Worm (Caenorhabditis elegans) whole organism, L1 larva: ENCODE measurements around the gene Y6E2A.1.

Experiments
- C04F5.9 ChIP-seq: sonication (generic microtip); optimal IDR thresholded peaks from 2 replicates; lab custom pipeline; 2016; ENCODE audit warnings: missing genetic modification characterization, missing compliant biosample characterization
- C34B4.2 ChIP-seq: sonication (generic microtip); optimal IDR thresholded peaks from 2 replicates; lab custom pipeline; 2017; ENCODE audit warnings: mild to moderate bottlenecking, missing genetic modification characterization, missing compliant biosample characterization
- alr-1 ChIP-seq: fragments of 200-800 bp; sonication (Bioruptor generic); optimal IDR thresholded peaks from 2 replicates; lab custom pipeline; 2018; ENCODE audit warnings: borderline replicate concordance, mild to moderate bottlenecking, missing genetic modification characterization, missing compliant biosample characterization
- ceh-63 ChIP-seq: fragments of 200-800 bp; sonication (Bioruptor generic); optimal IDR thresholded peaks from 2 replicates; lab custom pipeline; 2018; ENCODE audit warnings: mild to moderate bottlenecking, missing genetic modification characterization, missing compliant biosample characterization
- ceh-82 ChIP-seq, 3 experiments: fragments of 150-350 bp in 1 of 3; sonication (generic microtip) in 2 of 3; optimal IDR thresholded peaks; 2 replicates each; lab custom pipeline; 2014 to 2017; ENCODE audit warnings: missing biosample characterization in 3 of 3, missing genetic modification characterization in 3 of 3
- efl-3 ChIP-seq: fragments of 200-800 bp; sonication (Bioruptor generic); optimal IDR thresholded peaks from 2 replicates; lab custom pipeline; 2018; ENCODE audit warnings: mild to moderate bottlenecking, missing genetic modification characterization, missing compliant biosample characterization
- egl-27 ChIP-seq, 2 experiments: fragments of 150-350 bp in 1 of 2; sonication (generic microtip); optimal IDR thresholded peaks; 3 replicates each; lab custom pipeline; 2017 to 2018; ENCODE audit warnings: missing biosample characterization in 2 of 2, missing genetic modification characterization in 2 of 2, missing genetic modification reagents in 2 of 2
- elt-2 ChIP-seq: sonication (generic microtip); optimal IDR thresholded peaks from 2 replicates; lab custom pipeline; 2016; ENCODE audit warnings: missing genetic modification characterization, mild to moderate bottlenecking, inconsistent platforms, missing compliant biosample characterization, missing genetic modification reagents
- fkh-4 ChIP-seq: sonication (generic microtip); optimal IDR thresholded peaks from 2 replicates; lab custom pipeline; 2016; ENCODE audit warnings: missing compliant biosample characterization, missing genetic modification characterization, borderline replicate concordance
- grh-1 ChIP-seq: fragments of 200-800 bp; sonication (Bioruptor generic); IDR thresholded peaks from 2 replicates; pipeline ENCODE4 v1.3.6; 2022; ENCODE audit warnings: missing genetic modification reagents, missing genetic modification characterization, missing compliant biosample characterization
- hlh-17 ChIP-seq: fragments of 200-800 bp; sonication (Bioruptor generic); optimal IDR thresholded peaks from 2 replicates; lab custom pipeline; 2018; ENCODE audit warnings: missing genetic modification characterization, mild to moderate bottlenecking, missing compliant biosample characterization, moderate library complexity, borderline replicate concordance
- hlh-4 ChIP-seq: sonication (generic microtip); optimal IDR thresholded peaks from 2 replicates; lab custom pipeline; 2016; ENCODE audit warnings: mild to moderate bottlenecking, missing genetic modification characterization, missing compliant biosample characterization
- hpl-2 ChIP-seq: fragments of 150-350 bp; optimal IDR thresholded peaks from 2 replicates; lab custom pipeline; 2014; ENCODE audit warnings: missing biosample characterization, missing genetic modification reagents, missing genetic modification characterization
- isw-1 ChIP-seq: fragments of 200-800 bp; sonication (Bioruptor generic); IDR thresholded peaks from 2 replicates; pipeline ENCODE4 v1.3.6; 2022; ENCODE audit warnings: missing genetic modification characterization, missing compliant biosample characterization
- jun-1 ChIP-seq: fragments of 150-350 bp; optimal IDR thresholded peaks from 2 replicates; lab custom pipeline; 2014; ENCODE audit warnings: missing biosample characterization, missing genetic modification reagents, missing genetic modification characterization
- lin-14 ChIP-seq: fragments of 200-800 bp; sonication (Bioruptor generic); optimal IDR thresholded peaks from 2 replicates; lab custom pipeline; 2018; ENCODE audit warnings: mild to moderate bottlenecking, missing genetic modification characterization, moderate library complexity, missing compliant biosample characterization
- lin-39 ChIP-seq: fragments of 150-350 bp; optimal IDR thresholded peaks from 2 replicates; lab custom pipeline; 2014; ENCODE audit warnings: missing biosample characterization, missing genetic modification reagents, missing genetic modification characterization
- lir-3 ChIP-seq: sonication (generic microtip); optimal IDR thresholded peaks from 2 replicates; lab custom pipeline; 2016; ENCODE audit warnings: mild to moderate bottlenecking, missing genetic modification characterization, moderate library complexity, missing compliant biosample characterization; ENCODE audit not compliant: poor library complexity
- lsy-2 ChIP-seq, 2 experiments: fragments of 150-350 bp; optimal IDR thresholded peaks; 2 replicates each; lab custom pipeline; 2014; ENCODE audit warnings: missing biosample characterization in 2 of 2, missing genetic modification characterization in 2 of 2
- mab-9 ChIP-seq: fragments of 200-800 bp; sonication (Bioruptor generic); IDR thresholded peaks from 2 replicates; pipeline ENCODE4 v1.3.6; 2022; ENCODE audit warnings: missing genetic modification reagents, missing genetic modification characterization, missing compliant biosample characterization
- mep-1 ChIP-seq: fragments of 150-350 bp; optimal IDR thresholded peaks from 2 replicates; lab custom pipeline; 2014; ENCODE audit warnings: missing biosample characterization, missing genetic modification characterization
- nhr-20 ChIP-seq: sonication (generic microtip); optimal IDR thresholded peaks from 2 replicates; lab custom pipeline; 2016; ENCODE audit warnings: mild to moderate bottlenecking, missing genetic modification characterization, missing compliant biosample characterization
- nhr-237 ChIP-seq: fragments of 150-350 bp; optimal IDR thresholded peaks from 2 replicates; lab custom pipeline; 2014; ENCODE audit warnings: missing biosample characterization, missing genetic modification characterization
- nhr-47 ChIP-seq: sonication (generic microtip); optimal IDR thresholded peaks from 2 replicates; lab custom pipeline; 2016; ENCODE audit warnings: mild to moderate bottlenecking, missing genetic modification characterization, moderate library complexity, missing compliant biosample characterization
- nhr-71 ChIP-seq: sonication (generic microtip); optimal IDR thresholded peaks from 2 replicates; lab custom pipeline; 2016; ENCODE audit warnings: mild to moderate bottlenecking, missing genetic modification characterization, moderate library complexity, missing compliant biosample characterization
- nhr-76 ChIP-seq: sonication (generic microtip); optimal IDR thresholded peaks from 2 replicates; lab custom pipeline; 2017; ENCODE audit warnings: missing biosample characterization, missing genetic modification characterization
- nhr-84 ChIP-seq: sonication (generic microtip); optimal IDR thresholded peaks from 2 replicates; lab custom pipeline; 2017; ENCODE audit warnings: missing biosample characterization, missing genetic modification characterization
- nhr-85 ChIP-seq: sonication (generic microtip); peaks from one replicate; lab custom pipeline; 2016; ENCODE audit warnings: missing genetic modification characterization, inconsistent platforms, missing compliant biosample characterization
- nhr-90 ChIP-seq: sonication (generic microtip); optimal IDR thresholded peaks from 2 replicates; lab custom pipeline; 2016; ENCODE audit warnings: mild to moderate bottlenecking, missing genetic modification characterization, missing compliant biosample characterization; ENCODE audit not compliant: poor library complexity
- pag-3 ChIP-seq: sonication (generic microtip); optimal IDR thresholded peaks from 2 replicates; lab custom pipeline; 2017; ENCODE audit warnings: missing genetic modification characterization, mild to moderate bottlenecking, missing compliant biosample characterization, antibody characterized with exemption, borderline replicate concordance; ENCODE audit not compliant: insufficient read depth
- pax-3 ChIP-seq: fragments of 200-800 bp; sonication (Bioruptor generic); optimal IDR thresholded peaks from 2 replicates; lab custom pipeline; 2018; ENCODE audit warnings: mild to moderate bottlenecking, missing genetic modification characterization, moderate library complexity, missing compliant biosample characterization
- rnt-1 ChIP-seq: sonication (generic microtip); optimal IDR thresholded peaks from 2 replicates; lab custom pipeline; 2016; ENCODE audit warnings: mild to moderate bottlenecking, missing genetic modification characterization, moderate library complexity, missing compliant biosample characterization
- skn-1 ChIP-seq: fragments of 150-350 bp; optimal IDR thresholded peaks from 2 replicates; lab custom pipeline; 2014; ENCODE audit warnings: missing biosample characterization, missing genetic modification characterization
- snpc-4 ChIP-seq: fragments of 150-350 bp; optimal IDR thresholded peaks from 2 replicates; lab custom pipeline; 2014; ENCODE audit warnings: missing biosample characterization, missing genetic modification characterization
- sptf-1 ChIP-seq: fragments of 150-350 bp; optimal IDR thresholded peaks from 2 replicates; lab custom pipeline; 2014; ENCODE audit warnings: missing biosample characterization, missing genetic modification characterization
- swsn-7 ChIP-seq: sonication (generic microtip); optimal IDR thresholded peaks from 2 replicates; lab custom pipeline; 2016; ENCODE audit warnings: missing genetic modification characterization, missing compliant biosample characterization
- tbx-2 ChIP-seq: sonication (generic microtip); optimal IDR thresholded peaks from 2 replicates; lab custom pipeline; 2016; ENCODE audit warnings: missing genetic modification characterization, missing compliant biosample characterization
- unc-130 ChIP-seq: fragments of 150-350 bp; optimal IDR thresholded peaks from 2 replicates; lab custom pipeline; 2017; ENCODE audit warnings: missing biosample characterization, missing genetic modification characterization, inconsistent platforms
- unc-62 ChIP-seq: fragments of 150-350 bp; optimal IDR thresholded peaks from 2 replicates; lab custom pipeline; 2014; ENCODE audit warnings: missing biosample characterization, missing genetic modification reagents, missing genetic modification characterization
- unc-86 ChIP-seq: sonication (generic microtip); optimal IDR thresholded peaks from 2 replicates; lab custom pipeline; 2016; ENCODE audit warnings: missing genetic modification characterization, missing compliant biosample characterization
- unc-98 ChIP-seq: fragments of 200-800 bp; sonication (Bioruptor generic); IDR thresholded peaks from 2 replicates; pipeline ENCODE4 v1.3.6; 2022; ENCODE audit warnings: missing genetic modification characterization, missing compliant biosample characterization
- xbp-1 ChIP-seq: sonication (generic microtip); optimal IDR thresholded peaks from 2 replicates; lab custom pipeline; 2016; ENCODE audit warnings: missing genetic modification characterization, missing compliant biosample characterization
- zag-1 ChIP-seq: fragments of 150-350 bp; optimal IDR thresholded peaks from 2 replicates; lab custom pipeline; 2014; ENCODE audit warnings: missing biosample characterization, missing genetic modification characterization
- ztf-11 ChIP-seq, 2 experiments: sonication (generic microtip); optimal IDR thresholded peaks; 2 replicates each; lab custom pipeline; 2016 to 2017; ENCODE audit warnings: missing genetic modification characterization in 2 of 2, missing biosample characterization in 1 of 2, missing compliant biosample characterization in 1 of 2
- ztf-4 ChIP-seq: fragments of 150-350 bp; optimal IDR thresholded peaks from 2 replicates; lab custom pipeline; 2014; ENCODE audit warnings: missing biosample characterization, missing genetic modification characterization

Y6E2A.1 gene

DNA sequence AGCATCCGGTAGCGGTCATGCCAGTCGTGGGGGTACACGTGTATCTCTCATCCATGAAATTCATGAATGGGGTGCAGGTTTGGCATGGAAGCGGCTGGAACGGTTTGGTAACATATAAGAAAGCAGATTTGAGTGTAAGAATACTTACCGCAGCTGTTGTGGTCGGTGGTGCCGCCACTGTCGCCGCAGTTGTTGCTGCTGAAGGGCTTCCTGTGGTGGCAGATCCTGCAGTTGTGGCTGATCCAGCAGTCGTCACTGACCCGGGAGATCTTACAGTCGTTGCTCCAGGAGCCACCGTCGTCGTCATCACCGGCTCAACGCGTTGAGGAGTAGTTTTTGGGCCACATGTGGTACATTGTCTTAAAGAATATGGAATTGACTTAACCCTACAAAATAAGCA is 22.7 kb upstream of the Y6E2A.1 start:
- TF ChIP-seq C04F5.9 = no peak
- TF ChIP-seq ztf-4 (tag; lab: Kevin White, UChicago) = no peak
- no peak for TF ChIP-seq nhr-76 (tag; lab: Kevin White, UChicago)
- no peak for TF ChIP-seq lin-14 (GFP tag; lab: Kevin White, UChicago)
- no peak for TF ChIP-seq hlh-4 (tag; lab: Kevin White, UChicago)

DNA sequence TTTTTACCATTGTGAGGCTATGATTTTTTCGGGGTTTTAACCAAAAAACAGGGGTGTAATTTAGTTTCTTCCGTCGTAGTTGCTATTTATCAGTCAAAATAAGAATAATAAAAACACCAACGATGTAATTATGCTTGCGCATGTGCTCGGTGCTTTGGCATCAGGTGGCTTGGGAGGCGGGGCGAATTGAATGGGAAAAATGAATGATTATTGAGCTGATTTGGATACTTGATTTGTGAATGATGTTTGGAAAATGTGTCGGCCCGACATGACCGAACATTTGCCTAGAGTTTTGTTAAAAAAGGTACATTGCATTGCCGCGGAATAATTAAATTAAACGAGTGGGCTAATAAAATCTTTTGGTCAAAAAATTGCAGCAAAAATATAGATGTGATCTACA is 21.9 kb upstream of the Y6E2A.1 start, which contains the start of gene str-38:
Gene str-38 (minus strand): TSS at position 101 of the 400 bp plus-strand sequence.
- TF ChIP-seq nhr-84 (tag; lab: Kevin White, UChicago) (no peak), xbp-1 (tag; lab: Kevin White, UChicago) (no peak), swsn-7 (tag; lab: Kevin White, UChicago) (no peak), lin-39 (no peak), C34B4.2 (tag; lab: Kevin White, UChicago) (no peak), lir-3 (tag; lab: Kevin White, UChicago) (no peak)

DNA sequence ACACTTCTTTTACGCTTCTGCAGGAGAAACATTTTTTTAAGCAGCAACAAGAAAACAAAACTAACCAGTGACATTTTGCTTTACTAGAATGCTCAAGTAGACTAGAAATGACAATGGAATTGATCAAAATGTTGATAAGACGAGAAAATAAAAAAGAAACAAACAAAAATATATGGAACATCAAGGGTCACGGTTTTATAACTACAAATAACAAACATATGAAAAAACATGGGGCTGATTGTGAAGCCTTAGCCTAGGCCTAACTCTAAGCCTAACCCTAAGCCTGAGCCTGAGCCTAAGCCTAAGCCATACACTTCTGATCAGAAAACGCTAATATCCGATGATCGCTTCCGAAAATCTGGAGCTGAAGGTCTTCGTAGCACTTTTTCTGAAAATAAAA is 20.2 kb upstream of the Y6E2A.1 start, which contains the start of gene Y6E2A.10:
Gene Y6E2A.10 (minus strand): TSS at position 101 of the 400 bp plus-strand sequence.
- TF ChIP-seq egl-27 (tag; optimal IDR thresholded peaks at IDR 0.05; lab: Kevin White, UChicago) (no peak), lsy-2 (tag; optimal IDR thresholded peaks at IDR 0.05; lab: Kevin White, UChicago) (no peak), lir-3 (tag; lab: Kevin White, UChicago) (no peak), nhr-85 (tag; lab: Kevin White, UChicago) (no peak), snpc-4 (tag; lab: Kevin White, UChicago) (no peak), hlh-17 (GFP tag; lab: Kevin White, UChicago) (no peak), nhr-90 (tag; lab: Kevin White, UChicago) (no peak), nhr-47 (tag; lab: Kevin White, UChicago) (no peak), unc-98 (no peak), zag-1 (tag; lab: Kevin White, UChicago) (no peak), nhr-20 (no peak), nhr-71 (tag; lab: Kevin White, UChicago) (no peak), tbx-2 (no peak), unc-130 (tag; lab: Kevin White, UChicago) (no peak), grh-1 (no peak), ceh-63 (GFP tag; lab: Kevin White, UChicago) (no peak), fkh-4 (tag; lab: Kevin White, UChicago) (no peak), jun-1 (tag; lab: Kevin White, UChicago) (no peak), unc-62 (GFP tag; lab: Kevin White, UChicago) (no peak), mab-9 (GFP tag; lab: Robert Waterston, UW) (no peak)

DNA sequence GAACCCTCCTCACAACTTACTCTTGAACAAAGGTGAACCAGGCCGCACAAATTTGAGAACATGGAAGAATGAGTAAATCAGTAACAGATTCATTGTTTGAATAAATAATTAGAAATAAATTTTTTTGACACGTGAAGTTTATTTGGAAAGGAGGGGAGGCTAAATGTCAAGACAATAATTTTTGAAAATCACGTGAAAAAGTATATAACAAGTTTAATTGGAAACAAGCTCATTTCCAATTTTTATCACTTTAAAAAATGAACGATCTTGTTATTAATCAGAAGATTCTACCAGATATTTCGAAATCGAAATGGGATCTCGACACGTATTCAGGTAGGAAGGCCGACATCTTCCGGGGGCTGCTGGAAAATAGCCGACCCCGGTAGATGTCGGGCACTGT is 16.3 kb upstream of the Y6E2A.1 start, which contains the start of the genes irld-57 and sfxn-1.3:
Gene irld-57 (minus strand): TSS at position 101 of the 400 bp plus-strand sequence.
Gene sfxn-1.3 (plus strand): TSS at position 232 of the 400 bp plus-strand sequence.
- TF ChIP-seq mep-1 (tag; lab: Kevin White, UChicago) (no peak), jun-1 (tag; lab: Kevin White, UChicago) (no peak), ztf-11 (tag; optimal IDR thresholded peaks at IDR 0.05; lab: Kevin White, UChicago) (no peak), pag-3 (tag; lab: Kevin White, UChicago) (no peak), lir-3 (tag; lab: Kevin White, UChicago) (no peak), skn-1 (tag; lab: Kevin White, UChicago) (no peak), isw-1 (no peak), nhr-237 (tag; lab: Kevin White, UChicago) (no peak), rnt-1 (tag; lab: Kevin White, UChicago) (no peak), alr-1 (tag; lab: Kevin White, UChicago) (no peak), elt-2 (tag; lab: Kevin White, UChicago) (no peak), efl-3 (GFP tag; lab: Kevin White, UChicago) (no peak), hpl-2 (no peak), sptf-1 (tag; lab: Kevin White, UChicago) (no peak), unc-86 (tag; lab: Kevin White, UChicago) (no peak), pax-3 (tag; lab: Kevin White, UChicago) (no peak), ceh-82 (tag; optimal IDR thresholded peaks at IDR 0.05; lab: Kevin White, UChicago) (no peak)
